ENCODE assay signal across 2 fruit fly cellular contexts in genomic region chr3R:30286347-30286746, dm6.
TF ChIP-seq lines count a peak whose summit lies in the region.

No protein-coding gene starts in this region.

TF ChIP-seq in whole organism, embryonic, 481 proteins besides CTCF, POLR2A, EP300 and RAD21 (continued from another document):
- TF ChIP-seq ftz-f1 (GFP tag; optimal IDR thresholded peaks at IDR 0.05; lab: Kevin White, UChicago) (no peak), Atf-2 (GFP tag; optimal IDR thresholded peaks at IDR 0.05; lab: Kevin White, UChicago) (no peak), ab (GFP tag; optimal IDR thresholded peaks at IDR 0.05; lab: Kevin White, UChicago) (no peak), eyg (GFP tag; optimal IDR thresholded peaks at IDR 0.05; lab: Kevin White, UChicago) (no peak), Mes4 (GFP tag; optimal IDR thresholded peaks at IDR 0.05; lab: Kevin White, UChicago) (no peak), pfk (GFP tag; optimal IDR thresholded peaks at IDR 0.05; lab: Kevin White, UChicago) (no peak)

TF ChIP-seq in whole organism, prepupa, 60 proteins besides CTCF, POLR2A, EP300 and RAD21 (continued from another document):
- TF ChIP-seq CG11902 (GFP tag; optimal IDR thresholded peaks at IDR 0.05; lab: Kevin White, UChicago) (no peak), CG4318 (GFP tag; optimal IDR thresholded peaks at IDR 0.05; lab: Kevin White, UChicago) (no peak), OdsH (GFP tag; optimal IDR thresholded peaks at IDR 0.05; lab: Kevin White, UChicago) (peak; percentile 22), spab (GFP tag; optimal IDR thresholded peaks at IDR 0.05; lab: Kevin White, UChicago) (no peak), Met (GFP tag; optimal IDR thresholded peaks at IDR 0.05; lab: Kevin White, UChicago) (peak; percentile 31), salr (GFP tag; optimal IDR thresholded peaks at IDR 0.05; lab: Kevin White, UChicago) (peak in 1 of 2 experiments; percentile 35), fkh (GFP tag; optimal IDR thresholded peaks at IDR 0.05; lab: Kevin White, UChicago) (no peak), fd59A (GFP tag; optimal IDR thresholded peaks at IDR 0.05; lab: Kevin White, UChicago) (no peak), CG31627 (GFP tag; optimal IDR thresholded peaks at IDR 0.05; lab: Kevin White, UChicago) (peak; percentile 6), net (GFP tag; optimal IDR thresholded peaks at IDR 0.05; lab: Kevin White, UChicago) (no peak), Eip78C (GFP tag; lab: Kevin White, UChicago) (peak; percentile 79), CG7368 (GFP tag; optimal IDR thresholded peaks at IDR 0.05; lab: Kevin White, UChicago) (no peak), CG6276 (GFP tag; optimal IDR thresholded peaks at IDR 0.05; lab: Kevin White, UChicago) (no peak), CG6792 (GFP tag; optimal IDR thresholded peaks at IDR 0.05; lab: Kevin White, UChicago) (peak; percentile 18), CG3919 (GFP tag; optimal IDR thresholded peaks at IDR 0.05; lab: Kevin White, UChicago) (peak; percentile 8), topi (GFP tag; optimal IDR thresholded peaks at IDR 0.05; lab: Kevin White, UChicago) (peak; percentile 41), CG34406 (GFP tag; optimal IDR thresholded peaks at IDR 0.05; lab: Kevin White, UChicago) (peak; percentile 1), svp (GFP tag; lab: Kevin White, UChicago) (peak; percentile 55), acj6 (GFP tag; optimal IDR thresholded peaks at IDR 0.05; lab: Kevin White, UChicago) (no peak), Sox102F (GFP tag; optimal IDR thresholded peaks at IDR 0.05; lab: Kevin White, UChicago) (no peak), Hr38 (GFP tag; optimal IDR thresholded peaks at IDR 0.05; lab: Kevin White, UChicago) (no peak), esn (GFP tag; optimal IDR thresholded peaks at IDR 0.05; lab: Kevin White, UChicago) (peak; percentile 33), Hr4 (GFP tag; optimal IDR thresholded peaks at IDR 0.05; lab: Kevin White, UChicago) (peak; percentile 4), Sox15 (GFP tag; optimal IDR thresholded peaks at IDR 0.05; lab: Kevin White, UChicago) (no peak), pdm3 (GFP tag; optimal IDR thresholded peaks at IDR 0.05; lab: Kevin White, UChicago) (peak; percentile 30)
